Fruit fly (Drosophila melanogaster) whole organism, pupa: ENCODE results near the gene Usp5.

Experiments used
- CG10348 ChIP-seq: fragments of 200-800 bp; sonication (Bioruptor generic); IDR thresholded peaks from 2 replicates; pipeline ENCODE4 v1.3.6; 2022; ENCODE audit warnings: missing biosample characterization, missing genetic modification characterization
- CG12605 ChIP-seq: fragments of 200-800 bp; sonication (Bioruptor generic); IDR thresholded peaks from 2 replicates; pipeline ENCODE4 v1.3.6; 2022; ENCODE audit warnings: missing biosample characterization, missing genetic modification characterization
- CG17806 ChIP-seq: fragments of 200-800 bp; sonication (Bioruptor generic); optimal IDR thresholded peaks from 2 replicates; lab custom pipeline; 2018; ENCODE audit warnings: missing biosample characterization, mild to moderate bottlenecking, missing genetic modification characterization, moderate library complexity
- CG32121 ChIP-seq: fragments of 200-800 bp; sonication (Bioruptor generic); IDR thresholded peaks from 2 replicates; pipeline ENCODE4 v1.3.6; 2022; ENCODE audit warnings: missing biosample characterization, missing genetic modification characterization
- CG8159 ChIP-seq: fragments of 200-800 bp; sonication (Bioruptor generic); optimal IDR thresholded peaks from 3 replicates; lab custom pipeline; 2018; ENCODE audit warnings: missing biosample characterization, mild to moderate bottlenecking, missing genetic modification characterization, moderate library complexity
- Ets98B ChIP-seq: fragments of 200-800 bp; sonication (Bioruptor generic); IDR thresholded peaks from 2 replicates; pipeline ENCODE4 v1.3.6; 2022; ENCODE audit warnings: missing biosample characterization, missing genetic modification characterization
- Pif1B ChIP-seq: fragments of 200-800 bp; sonication (Bioruptor generic); optimal IDR thresholded peaks from 3 replicates; lab custom pipeline; 2016; ENCODE audit warnings: missing biosample characterization, missing genetic modification characterization
- fd96Ca ChIP-seq: fragments of 200-800 bp; sonication (Bioruptor generic); IDR thresholded peaks from 3 replicates; pipeline ENCODE4 v1.3.6; 2022; ENCODE audit warnings: missing biosample characterization, missing genetic modification characterization
- rn ChIP-seq: fragments of 200-800 bp; sonication (Bioruptor generic); IDR thresholded peaks from 2 replicates; pipeline ENCODE4 v1.3.6; 2022; ENCODE audit warnings: missing biosample characterization, missing genetic modification characterization

DNA sequence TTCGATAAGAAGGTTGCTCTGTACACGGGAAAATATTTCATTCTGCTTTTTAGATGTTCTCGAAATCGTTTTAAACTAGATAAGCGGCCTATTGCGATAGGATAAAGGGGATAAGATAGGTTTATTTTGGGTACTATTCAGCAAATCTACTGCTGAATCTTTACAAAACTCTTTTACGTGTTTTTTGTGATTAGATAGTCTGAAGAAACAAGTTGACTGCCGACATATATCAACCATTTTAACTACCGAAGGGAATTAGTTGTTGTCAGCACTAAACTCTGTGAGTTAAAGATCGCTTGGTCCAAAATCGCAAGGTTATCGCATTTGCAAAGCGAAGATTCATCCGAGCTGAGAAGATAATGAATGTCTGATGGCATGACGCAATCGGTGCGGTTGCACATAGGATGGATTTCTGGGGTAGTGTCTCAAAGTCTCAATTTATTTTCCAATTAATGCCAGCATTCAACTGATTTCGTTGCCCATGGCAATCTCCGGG is 18.1 kb upstream of the Usp5 start, which contains the start of gene Asciz:
- TF ChIP-seq rn = no peak
- no peak for TF ChIP-seq fd96Ca (GFP tag; lab: Robert Waterston, UW)
- TF ChIP-seq Ets98B (GFP tag; lab: Robert Waterston, UW) = no peak
- no peak for TF ChIP-seq CG10348 (GFP tag; lab: Robert Waterston, UW)
- no peak for TF ChIP-seq CG17806 (tag; lab: Kevin White, UChicago)
- no peak for TF ChIP-seq CG12605 (GFP tag; lab: Robert Waterston, UW)
- TF ChIP-seq Pif1B (GFP tag; lab: Kevin White, UChicago) = no peak
- TF ChIP-seq CG8159 (tag; lab: Kevin White, UChicago) = no peak
- no peak for TF ChIP-seq CG32121 (GFP tag; lab: Robert Waterston, UW)
